Worm (Caenorhabditis elegans) whole organism, L4 larva: ENCODE results near the gene R08C7.1.

Experiments
- F26F4.8 ChIP-seq: fragments of 200-800 bp; sonication (Bioruptor generic); conservative IDR thresholded peaks from 2 replicates; pipeline ENCODE4 v1.3.6; 2022; ENCODE audit warnings: missing genetic modification characterization, missing compliant biosample characterization
- F49E8.2 ChIP-seq: sonication (generic microtip); optimal IDR thresholded peaks from 2 replicates; lab custom pipeline; 2016; ENCODE audit warnings: missing compliant biosample characterization, mild to moderate bottlenecking, missing genetic modification characterization, borderline replicate concordance
- T20F7.1 ChIP-seq: fragments of 200-800 bp; sonication (Bioruptor generic); optimal IDR thresholded peaks from 2 replicates; lab custom pipeline; 2018; ENCODE audit warnings: mild to moderate bottlenecking, missing genetic modification characterization, missing compliant biosample characterization
- Y105C5A.15 ChIP-seq: fragments of 200-800 bp; sonication (Bioruptor generic); IDR thresholded peaks from 2 replicates; pipeline ENCODE4 v1.3.6; 2022; ENCODE audit warnings: missing genetic modification characterization, missing compliant biosample characterization
- Y48G9A.11 ChIP-seq: fragments of 200-800 bp; sonication (Bioruptor generic); IDR thresholded peaks from 2 replicates; pipeline ENCODE4 v1.3.6; 2022; ENCODE audit warnings: missing genetic modification reagents, missing genetic modification characterization, missing compliant biosample characterization
- Y5F2A.4 ChIP-seq: fragments of 200-800 bp; sonication (Bioruptor generic); optimal IDR thresholded peaks from 2 replicates; lab custom pipeline; 2018; ENCODE audit warnings: mild to moderate bottlenecking, missing genetic modification characterization, missing compliant biosample characterization
- Y75B8A.6 ChIP-seq: fragments of 200-800 bp; sonication (Bioruptor generic); IDR thresholded peaks from 2 replicates; pipeline ENCODE4 v1.3.6; 2022; ENCODE audit warnings: missing genetic modification reagents, missing genetic modification characterization, missing compliant biosample characterization
- ZK337.2 ChIP-seq: fragments of 200-800 bp; sonication (Bioruptor generic); IDR thresholded peaks from 2 replicates; pipeline ENCODE4 v1.3.6; 2022; ENCODE audit warnings: missing genetic modification reagents, missing genetic modification characterization, missing compliant biosample characterization
- ama-1 ChIP-seq: fragments of 150-350 bp; optimal IDR thresholded peaks from 2 replicates; lab custom pipeline; 2014; ENCODE audit warnings: inconsistent platforms, mixed read lengths
- arid-1 ChIP-seq: fragments of 200-800 bp; sonication (Bioruptor generic); conservative IDR thresholded peaks from 2 replicates; pipeline ENCODE4 v1.3.6; 2022; ENCODE audit warnings: missing genetic modification reagents, missing genetic modification characterization, missing compliant biosample characterization
- attf-4 ChIP-seq: sonication (generic microtip); optimal IDR thresholded peaks from 3 replicates; lab custom pipeline; 2017; ENCODE audit warnings: missing biosample characterization, missing genetic modification characterization
- ceh-20 ChIP-seq: fragments of 200-800 bp; sonication (Bioruptor generic); IDR thresholded peaks from 2 replicates; pipeline ENCODE4 v1.3.6; 2022; ENCODE audit warnings: missing genetic modification reagents, missing genetic modification characterization, missing compliant biosample characterization
- ceh-28 ChIP-seq: fragments of 150-350 bp; optimal IDR thresholded peaks from 2 replicates; lab custom pipeline; 2014; ENCODE audit warnings: missing biosample characterization, missing genetic modification reagents, missing genetic modification characterization
- cey-2 ChIP-seq: sonication (generic microtip); optimal IDR thresholded peaks from 3 replicates; lab custom pipeline; 2017; ENCODE audit warnings: missing genetic modification characterization, mild to moderate bottlenecking, missing compliant biosample characterization, antibody characterized with exemption, borderline replicate concordance; ENCODE audit not compliant: insufficient read depth
- daf-12 ChIP-seq: fragments of 150-350 bp; optimal IDR thresholded peaks from 2 replicates; lab custom pipeline; 2014; ENCODE audit warnings: missing biosample characterization, missing genetic modification reagents, missing genetic modification characterization
- daf-19 ChIP-seq: fragments of 200-800 bp; sonication (Bioruptor generic); conservative IDR thresholded peaks from 2 replicates; pipeline ENCODE4 v1.3.6; 2022; ENCODE audit warnings: missing genetic modification characterization, missing compliant biosample characterization
- daf-8 ChIP-seq: fragments of 200-800 bp; sonication (Bioruptor generic); IDR thresholded peaks from 2 replicates; pipeline ENCODE4 v1.3.6; 2022; ENCODE audit warnings: missing genetic modification characterization, missing compliant biosample characterization
- dmd-6 ChIP-seq: fragments of 200-800 bp; sonication (Bioruptor generic); IDR thresholded peaks from 2 replicates; pipeline ENCODE4 v1.3.6; 2022; ENCODE audit warnings: missing genetic modification reagents, missing genetic modification characterization, missing compliant biosample characterization
- dmd-9 ChIP-seq: fragments of 200-800 bp; sonication (Bioruptor generic); IDR thresholded peaks from 2 replicates; pipeline ENCODE4 v1.3.6; 2022; ENCODE audit warnings: missing genetic modification reagents, missing genetic modification characterization, missing compliant biosample characterization
- egl-27 ChIP-seq: sonication (generic microtip); optimal IDR thresholded peaks from 3 replicates; lab custom pipeline; 2017; ENCODE audit warnings: missing biosample characterization, missing genetic modification reagents, missing genetic modification characterization
- fkh-10 ChIP-seq: fragments of 150-350 bp; optimal IDR thresholded peaks from 2 replicates; lab custom pipeline; 2014; ENCODE audit warnings: missing biosample characterization, missing genetic modification reagents, missing genetic modification characterization
- fos-1 ChIP-seq: fragments of 150-350 bp; optimal IDR thresholded peaks from 2 replicates; lab custom pipeline; 2014; ENCODE audit warnings: missing biosample characterization, missing genetic modification characterization
- gei-8 ChIP-seq: fragments of 200-800 bp; sonication (Bioruptor generic); optimal IDR thresholded peaks from 2 replicates; lab custom pipeline; 2018; ENCODE audit warnings: mild to moderate bottlenecking, missing genetic modification characterization, missing compliant biosample characterization
- hif-1 ChIP-seq, 2 experiments: sonication (generic microtip); optimal IDR thresholded peaks; 2 replicates each; lab custom pipeline; 2016 to 2017; ENCODE audit warnings: missing compliant biosample characterization in 2 of 2, missing genetic modification characterization in 2 of 2, missing genetic modification reagents in 2 of 2, missing genotype in 2 of 2, mild to moderate bottlenecking in 1 of 2
- hlh-11 ChIP-seq: fragments of 200-800 bp; sonication (Bioruptor generic); optimal IDR thresholded peaks from 2 replicates; lab custom pipeline; 2018; ENCODE audit warnings: mild to moderate bottlenecking, missing genetic modification characterization, missing compliant biosample characterization
- hlh-30 ChIP-seq: sonication (generic microtip); optimal IDR thresholded peaks from 2 replicates; lab custom pipeline; 2017; ENCODE audit warnings: antibody characterized with exemption, mild to moderate bottlenecking, missing genetic modification characterization, missing compliant biosample characterization; ENCODE audit not compliant: insufficient read depth
- jun-1 ChIP-seq: fragments of 150-350 bp; optimal IDR thresholded peaks from 2 replicates; lab custom pipeline; 2014; ENCODE audit warnings: missing biosample characterization, missing genetic modification reagents, missing genetic modification characterization
- lim-7 ChIP-seq: fragments of 200-800 bp; sonication (Bioruptor generic); IDR thresholded peaks from 2 replicates; pipeline ENCODE4 v1.3.6; 2022; ENCODE audit warnings: missing genetic modification characterization, missing compliant biosample characterization
- lin-13 ChIP-seq: fragments of 150-350 bp; optimal IDR thresholded peaks from 2 replicates; lab custom pipeline; 2014; ENCODE audit warnings: missing biosample characterization, missing genetic modification reagents, missing genetic modification characterization
- lin-15B ChIP-seq: fragments of 150-350 bp; sonication (generic microtip); optimal IDR thresholded peaks from 3 replicates; lab custom pipeline; 2014; ENCODE audit warnings: missing biosample characterization, missing genetic modification characterization
- lin-29 ChIP-seq: fragments of 200-800 bp; sonication (Bioruptor generic); IDR thresholded peaks from 2 replicates; pipeline ENCODE4 v1.3.6; 2022; ENCODE audit warnings: missing genetic modification reagents, missing genetic modification characterization, missing compliant biosample characterization
- lsy-2 ChIP-seq, 2 experiments: fragments of 150-350 bp in 1 of 2; sonication (generic microtip) in 1 of 2; optimal IDR thresholded peaks; 2 replicates each; lab custom pipeline; 2014 to 2017; ENCODE audit warnings: missing biosample characterization in 2 of 2, missing genetic modification characterization in 2 of 2
- madf-5 ChIP-seq, 2 experiments: fragments of 200-800 bp; sonication (Bioruptor generic); IDR thresholded peaks; 2 replicates each; pipeline ENCODE4 v1.3.6; 2022; ENCODE audit warnings: missing compliant biosample characterization in 2 of 2, missing genetic modification characterization in 2 of 2
- mes-2 ChIP-seq: sonication (generic microtip); optimal IDR thresholded peaks from 2 replicates; lab custom pipeline; 2016; ENCODE audit warnings: missing genotype, mild to moderate bottlenecking, missing genetic modification characterization, missing compliant biosample characterization; ENCODE audit not compliant: poor library complexity, severe bottlenecking
- mxl-2 ChIP-seq: fragments of 200-800 bp; sonication (Bioruptor generic); conservative IDR thresholded peaks from 2 replicates; pipeline ENCODE4 v1.3.6; 2022; ENCODE audit warnings: missing genetic modification reagents, missing genetic modification characterization, missing compliant biosample characterization
- mxl-3 ChIP-seq: fragments of 200-800 bp; sonication (Bioruptor generic); optimal IDR thresholded peaks from 2 replicates; lab custom pipeline; 2018; ENCODE audit warnings: mild to moderate bottlenecking, missing genetic modification characterization, missing compliant biosample characterization
- nhr-237 ChIP-seq: sonication (generic microtip); optimal IDR thresholded peaks from 2 replicates; lab custom pipeline; 2017; ENCODE audit warnings: missing biosample characterization, missing genetic modification characterization
- nhr-28 ChIP-seq: fragments of 150-350 bp; optimal IDR thresholded peaks from 2 replicates; lab custom pipeline; 2014; ENCODE audit warnings: missing biosample characterization, missing genetic modification characterization
- nhr-48 ChIP-seq: sonication (generic microtip); optimal IDR thresholded peaks from 2 replicates; lab custom pipeline; 2016; ENCODE audit warnings: mild to moderate bottlenecking, missing genetic modification characterization, missing compliant biosample characterization
- nhr-6 ChIP-seq: fragments of 150-350 bp; optimal IDR thresholded peaks from 2 replicates; lab custom pipeline; 2014; ENCODE audit warnings: missing biosample characterization, missing genetic modification characterization
- php-3 ChIP-seq: fragments of 200-800 bp; sonication (Bioruptor generic); IDR thresholded peaks from 2 replicates; pipeline ENCODE4 v1.3.6; 2022; ENCODE audit warnings: missing genetic modification reagents, missing genetic modification characterization, missing compliant biosample characterization
- sdz-12 ChIP-seq: fragments of 200-800 bp; sonication (Bioruptor generic); optimal IDR thresholded peaks from 2 replicates; lab custom pipeline; 2018; ENCODE audit warnings: mild to moderate bottlenecking, missing genetic modification characterization, missing compliant biosample characterization
- skn-1 ChIP-seq: fragments of 150-350 bp; optimal IDR thresholded peaks from 2 replicates; lab custom pipeline; 2014; ENCODE audit warnings: missing biosample characterization, missing genetic modification characterization
- snpc-4 ChIP-seq: fragments of 150-350 bp; optimal IDR thresholded peaks from 2 replicates; lab custom pipeline; 2014; ENCODE audit warnings: missing biosample characterization, missing genetic modification characterization
- spr-1 ChIP-seq: sonication (generic microtip); optimal IDR thresholded peaks from 2 replicates; lab custom pipeline; 2016; ENCODE audit warnings: mild to moderate bottlenecking, missing genetic modification characterization, missing compliant biosample characterization
- tag-97 ChIP-seq: fragments of 200-800 bp; sonication (Bioruptor generic); IDR thresholded peaks from 2 replicates; pipeline ENCODE4 v1.3.6; 2022; ENCODE audit warnings: missing genetic modification characterization, missing compliant biosample characterization
- unc-62 ChIP-seq, 3 experiments: fragments of 150-350 bp in 1 of 3; sonication (generic microtip); optimal IDR thresholded peaks in 2 of 3; peaks in 1 of 3; 1 replicate in 1 of 3; 2 replicates in 2 of 3; lab custom pipeline; 2014 to 2017; ENCODE audit warnings: missing biosample characterization in 3 of 3, missing genetic modification characterization in 3 of 3, missing genetic modification reagents in 3 of 3, missing genotype in 1 of 3
- zag-1 ChIP-seq: fragments of 150-350 bp; optimal IDR thresholded peaks from 2 replicates; lab custom pipeline; 2014; ENCODE audit warnings: missing biosample characterization, missing genetic modification characterization
- zfp-2 ChIP-seq: sonication (generic microtip); optimal IDR thresholded peaks from 2 replicates; lab custom pipeline; 2016; ENCODE audit warnings: mild to moderate bottlenecking, missing genetic modification characterization, missing compliant biosample characterization
- zip-11 ChIP-seq: fragments of 200-800 bp; sonication (Bioruptor generic); IDR thresholded peaks from 2 replicates; pipeline ENCODE4 v1.3.6; 2022; ENCODE audit warnings: missing genetic modification characterization, missing compliant biosample characterization
- zip-2 ChIP-seq: fragments of 150-350 bp; optimal IDR thresholded peaks from 2 replicates; lab custom pipeline; 2014; ENCODE audit warnings: missing biosample characterization, missing genetic modification characterization

R08C7.1 gene

DNA sequence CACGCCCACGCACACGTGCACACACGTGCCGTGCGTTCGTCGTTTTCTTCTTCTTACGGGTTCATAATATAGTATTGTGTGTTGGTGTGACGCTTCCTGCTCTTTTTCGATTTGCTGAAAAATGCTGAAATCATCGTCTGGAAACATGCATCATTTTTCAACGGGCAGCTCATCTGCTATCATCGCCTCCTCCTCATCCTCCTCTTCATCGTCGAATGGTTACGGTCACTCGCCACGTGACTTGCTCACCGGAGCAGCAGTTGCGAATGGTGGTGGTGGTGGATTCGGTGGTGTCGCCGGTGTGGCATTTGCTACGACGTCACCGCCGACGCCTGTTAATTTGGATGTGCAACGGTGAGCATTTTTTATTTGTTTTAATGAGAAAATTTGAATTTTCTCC is 43.0 kb upstream of the R08C7.1 start:
- TF ChIP-seq Y5F2A.4 (GFP tag; lab: Kevin White, UChicago) (no peak), hlh-30 (peak; percentile 24), spr-1 (no peak), nhr-48 (tag; lab: Kevin White, UChicago) (no peak), ceh-20 (GFP tag; lab: Robert Waterston, UW) (no peak), daf-12 (no peak), fkh-10 (GFP tag; lab: Kevin White, UChicago) (no peak), unc-62 (GFP tag; optimal IDR thresholded peaks at IDR 0.05 in 1 of 2; lab: Kevin White, UChicago) (peak in 1 of 2 experiments; percentile 19), unc-62 (tag; optimal IDR thresholded peaks at IDR 0.05; lab: Kevin White, UChicago) (no peak), tag-97 (GFP tag; lab: Robert Waterston, UW) (no peak), F26F4.8 (0 out of 2 replicates have a peak, but pooled peaks have one; percentile 20), lin-15B (tag; lab: Kevin White, UChicago) (no peak), dmd-6 (0 out of 2 replicates have a peak, but pooled peaks have one; percentile 12), daf-8 (GFP tag; lab: Robert Waterston, UW) (no peak), Y48G9A.11 (GFP tag; lab: Robert Waterston, UW) (no peak), hif-1 (tag; optimal IDR thresholded peaks at IDR 0.05; lab: Kevin White, UChicago) (peak in 1 of 2 experiments; percentile 9), fos-1 (tag; lab: Kevin White, UChicago) (no peak), hlh-11 (tag; lab: Kevin White, UChicago) (no peak), lsy-2 (tag; optimal IDR thresholded peaks at IDR 0.05; lab: Kevin White, UChicago) (no peak), snpc-4 (no peak), nhr-28 (tag; lab: Kevin White, UChicago) (no peak), egl-27 (tag; lab: Kevin White, UChicago) (no peak), daf-19 (no peak), ZK337.2 (GFP tag; lab: Robert Waterston, UW) (no peak), lim-7 (GFP tag; lab: Robert Waterston, UW) (no peak), nhr-6 (no peak), mes-2 (no peak), mxl-2 (no peak), Y105C5A.15 (GFP tag; lab: Robert Waterston, UW) (0 out of 2 replicates have a peak, but pooled peaks have one; percentile 33), ama-1 (lab: Kevin White, UChicago) (no peak), php-3 (GFP tag; lab: Robert Waterston, UW) (0 out of 2 replicates have a peak, but pooled peaks have one; percentile 8), F49E8.2 (tag; lab: Kevin White, UChicago) (no peak), jun-1 (no peak), madf-5 (GFP tag; IDR thresholded peaks at IDR 0.05; lab: Robert Waterston, UW) (no peak), nhr-237 (tag; lab: Kevin White, UChicago) (no peak), sdz-12 (no peak), zip-2 (tag; lab: Kevin White, UChicago) (no peak), dmd-9 (GFP tag; lab: Robert Waterston, UW) (no peak), zag-1 (no peak), ceh-28 (tag; lab: Kevin White, UChicago) (no peak), lin-13 (GFP tag; lab: Kevin White, UChicago) (no peak), Y75B8A.6 (GFP tag; lab: Robert Waterston, UW) (no peak), lin-29 (GFP tag; lab: Robert Waterston, UW) (no peak), zfp-2 (tag; lab: Kevin White, UChicago) (no peak), arid-1 (GFP tag; lab: Robert Waterston, UW) (no peak), cey-2 (no peak), zip-11 (GFP tag; lab: Robert Waterston, UW) (no peak), mxl-3 (GFP tag; lab: Kevin White, UChicago) (peak; percentile 22), attf-4 (tag; lab: Kevin White, UChicago) (no peak), skn-1 (tag; lab: Kevin White, UChicago) (no peak), T20F7.1 (GFP tag; lab: Kevin White, UChicago) (no peak), gei-8 (GFP tag; lab: Kevin White, UChicago) (no peak)
